Worm (Caenorhabditis elegans) whole organism, L1 larva: ENCODE data around the gene exc-15.

Source experiments
- C34B4.2 ChIP-seq: sonication (generic microtip); optimal IDR thresholded peaks from 2 replicates; lab custom pipeline; 2017; ENCODE audit warnings: mild to moderate bottlenecking, missing genetic modification characterization, missing compliant biosample characterization
- F16B12.6 ChIP-seq: fragments of 150-350 bp; optimal IDR thresholded peaks from 2 replicates; lab custom pipeline; 2014; ENCODE audit warnings: missing biosample characterization, missing genetic modification characterization
- aha-1 ChIP-seq: fragments of 150-350 bp; optimal IDR thresholded peaks from 2 replicates; lab custom pipeline; 2014; ENCODE audit warnings: missing biosample characterization, missing genetic modification characterization
- aly-2 ChIP-seq: fragments of 150-350 bp; optimal IDR thresholded peaks from 2 replicates; lab custom pipeline; 2014; ENCODE audit warnings: missing biosample characterization, missing genetic modification characterization
- blmp-1 ChIP-seq: fragments of 150-350 bp; optimal IDR thresholded peaks from 2 replicates; lab custom pipeline; 2014; ENCODE audit warnings: missing biosample characterization, missing genetic modification characterization
- ceh-63 ChIP-seq: fragments of 200-800 bp; sonication (Bioruptor generic); optimal IDR thresholded peaks from 2 replicates; lab custom pipeline; 2018; ENCODE audit warnings: mild to moderate bottlenecking, missing genetic modification characterization, missing compliant biosample characterization
- ceh-8 ChIP-seq: fragments of 200-800 bp; sonication (Bioruptor generic); optimal IDR thresholded peaks from 2 replicates; lab custom pipeline; 2018; ENCODE audit warnings: mild to moderate bottlenecking, missing genetic modification characterization, moderate library complexity, missing compliant biosample characterization
- ceh-82 ChIP-seq, 3 experiments: fragments of 150-350 bp in 1 of 3; sonication (generic microtip) in 2 of 3; optimal IDR thresholded peaks; 2 replicates each; lab custom pipeline; 2014 to 2017; ENCODE audit warnings: missing biosample characterization in 3 of 3, missing genetic modification characterization in 3 of 3
- ceh-88 ChIP-seq: fragments of 200-800 bp; sonication (Bioruptor generic); IDR thresholded peaks from 2 replicates; pipeline ENCODE4 v1.3.6; 2022; ENCODE audit warnings: missing genetic modification characterization, missing compliant biosample characterization
- dsc-1 ChIP-seq: sonication (generic microtip); optimal IDR thresholded peaks from 2 replicates; lab custom pipeline; 2016; ENCODE audit warnings: mild to moderate bottlenecking, missing genetic modification characterization, missing compliant biosample characterization
- efl-1 ChIP-seq, 4 experiments: fragments of 150-350 bp; optimal IDR thresholded peaks in 3 of 4; peaks in 1 of 4; 1 replicate in 1 of 4; 2 replicates in 3 of 4; lab custom pipeline; 2014; ENCODE audit warnings: missing biosample characterization in 2 of 4, missing genetic modification characterization in 2 of 4, missing genetic modification reagents in 2 of 4
- elt-2 ChIP-seq: sonication (generic microtip); optimal IDR thresholded peaks from 2 replicates; lab custom pipeline; 2016; ENCODE audit warnings: missing genetic modification characterization, mild to moderate bottlenecking, inconsistent platforms, missing compliant biosample characterization, missing genetic modification reagents
- elt-3 ChIP-seq, 6 experiments: fragments of 150-350 bp in 1 of 6; sonication (generic microtip); optimal IDR thresholded peaks; 2 replicates each; lab custom pipeline; 2017 to 2018; ENCODE audit warnings: missing biosample characterization in 6 of 6, missing genetic modification characterization in 6 of 6, inconsistent platforms in 1 of 6
- fkh-10 ChIP-seq: sonication (generic microtip); optimal IDR thresholded peaks from 2 replicates; lab custom pipeline; 2017; ENCODE audit warnings: missing biosample characterization, missing genetic modification reagents, missing genetic modification characterization
- hlh-4 ChIP-seq: sonication (generic microtip); optimal IDR thresholded peaks from 2 replicates; lab custom pipeline; 2016; ENCODE audit warnings: mild to moderate bottlenecking, missing genetic modification characterization, missing compliant biosample characterization
- irx-1 ChIP-seq: sonication (generic microtip); optimal IDR thresholded peaks from 2 replicates; lab custom pipeline; 2016; ENCODE audit warnings: missing genetic modification characterization, missing compliant biosample characterization
- isw-1 ChIP-seq: fragments of 200-800 bp; sonication (Bioruptor generic); IDR thresholded peaks from 2 replicates; pipeline ENCODE4 v1.3.6; 2022; ENCODE audit warnings: missing genetic modification characterization, missing compliant biosample characterization
- lin-13 ChIP-seq: fragments of 150-350 bp; optimal IDR thresholded peaks from 2 replicates; lab custom pipeline; 2014; ENCODE audit warnings: missing biosample characterization, missing genetic modification reagents, missing genetic modification characterization
- lin-14 ChIP-seq: fragments of 200-800 bp; sonication (Bioruptor generic); optimal IDR thresholded peaks from 2 replicates; lab custom pipeline; 2018; ENCODE audit warnings: mild to moderate bottlenecking, missing genetic modification characterization, moderate library complexity, missing compliant biosample characterization
- lin-35 ChIP-seq, 2 experiments: fragments of 150-350 bp; optimal IDR thresholded peaks; 2 replicates each; lab custom pipeline; 2014; ENCODE audit warnings: missing biosample characterization in 2 of 2, missing genetic modification characterization in 2 of 2, missing genetic modification reagents in 2 of 2
- lin-39 ChIP-seq: fragments of 150-350 bp; optimal IDR thresholded peaks from 2 replicates; lab custom pipeline; 2014; ENCODE audit warnings: missing biosample characterization, missing genetic modification reagents, missing genetic modification characterization
- lsy-2 ChIP-seq, 2 experiments: fragments of 150-350 bp; optimal IDR thresholded peaks; 2 replicates each; lab custom pipeline; 2014; ENCODE audit warnings: missing biosample characterization in 2 of 2, missing genetic modification characterization in 2 of 2
- mdl-1 ChIP-seq, 2 experiments: fragments of 150-350 bp; optimal IDR thresholded peaks; 2 replicates each; lab custom pipeline; 2014 to 2017; ENCODE audit warnings: missing biosample characterization in 2 of 2, missing genetic modification characterization in 2 of 2, inconsistent platforms in 1 of 2
- mep-1 ChIP-seq: fragments of 150-350 bp; optimal IDR thresholded peaks from 2 replicates; lab custom pipeline; 2014; ENCODE audit warnings: missing biosample characterization, missing genetic modification characterization
- nhr-11 ChIP-seq: fragments of 150-350 bp; optimal IDR thresholded peaks from 2 replicates; lab custom pipeline; 2014; ENCODE audit warnings: missing biosample characterization, missing genetic modification characterization
- nhr-20 ChIP-seq: sonication (generic microtip); optimal IDR thresholded peaks from 2 replicates; lab custom pipeline; 2016; ENCODE audit warnings: mild to moderate bottlenecking, missing genetic modification characterization, missing compliant biosample characterization
- nhr-28 ChIP-seq: fragments of 150-350 bp; optimal IDR thresholded peaks from 2 replicates; lab custom pipeline; 2014; ENCODE audit warnings: missing biosample characterization, missing genetic modification characterization
- nhr-71 ChIP-seq: sonication (generic microtip); optimal IDR thresholded peaks from 2 replicates; lab custom pipeline; 2016; ENCODE audit warnings: mild to moderate bottlenecking, missing genetic modification characterization, moderate library complexity, missing compliant biosample characterization
- nhr-77 ChIP-seq: fragments of 150-350 bp; optimal IDR thresholded peaks from 2 replicates; lab custom pipeline; 2014; ENCODE audit warnings: missing biosample characterization, missing genetic modification characterization
- nhr-85 ChIP-seq: sonication (generic microtip); peaks from one replicate; lab custom pipeline; 2016; ENCODE audit warnings: missing genetic modification characterization, inconsistent platforms, missing compliant biosample characterization
- nhr-90 ChIP-seq: sonication (generic microtip); optimal IDR thresholded peaks from 2 replicates; lab custom pipeline; 2016; ENCODE audit warnings: mild to moderate bottlenecking, missing genetic modification characterization, missing compliant biosample characterization; ENCODE audit not compliant: poor library complexity
- rnt-1 ChIP-seq: sonication (generic microtip); optimal IDR thresholded peaks from 2 replicates; lab custom pipeline; 2016; ENCODE audit warnings: mild to moderate bottlenecking, missing genetic modification characterization, moderate library complexity, missing compliant biosample characterization
- skn-1 ChIP-seq: fragments of 150-350 bp; optimal IDR thresholded peaks from 2 replicates; lab custom pipeline; 2014; ENCODE audit warnings: missing biosample characterization, missing genetic modification characterization
- snpc-4 ChIP-seq: fragments of 150-350 bp; optimal IDR thresholded peaks from 2 replicates; lab custom pipeline; 2014; ENCODE audit warnings: missing biosample characterization, missing genetic modification characterization
- snu-23 ChIP-seq: sonication (generic microtip); optimal IDR thresholded peaks from 2 replicates; lab custom pipeline; 2016; ENCODE audit warnings: missing genetic modification characterization, missing compliant biosample characterization
- sox-4 ChIP-seq: sonication (generic microtip); optimal IDR thresholded peaks from 2 replicates; lab custom pipeline; 2016; ENCODE audit warnings: missing genetic modification characterization, missing compliant biosample characterization
- sptf-1 ChIP-seq: fragments of 150-350 bp; optimal IDR thresholded peaks from 2 replicates; lab custom pipeline; 2014; ENCODE audit warnings: missing biosample characterization, missing genetic modification characterization
- unc-86 ChIP-seq: sonication (generic microtip); optimal IDR thresholded peaks from 2 replicates; lab custom pipeline; 2016; ENCODE audit warnings: missing genetic modification characterization, missing compliant biosample characterization
- unc-98 ChIP-seq: fragments of 200-800 bp; sonication (Bioruptor generic); IDR thresholded peaks from 2 replicates; pipeline ENCODE4 v1.3.6; 2022; ENCODE audit warnings: missing genetic modification characterization, missing compliant biosample characterization
- ztf-11 ChIP-seq, 2 experiments: sonication (generic microtip); optimal IDR thresholded peaks; 2 replicates each; lab custom pipeline; 2016 to 2017; ENCODE audit warnings: missing genetic modification characterization in 2 of 2, missing biosample characterization in 1 of 2, missing compliant biosample characterization in 1 of 2

Gene exc-15

DNA sequence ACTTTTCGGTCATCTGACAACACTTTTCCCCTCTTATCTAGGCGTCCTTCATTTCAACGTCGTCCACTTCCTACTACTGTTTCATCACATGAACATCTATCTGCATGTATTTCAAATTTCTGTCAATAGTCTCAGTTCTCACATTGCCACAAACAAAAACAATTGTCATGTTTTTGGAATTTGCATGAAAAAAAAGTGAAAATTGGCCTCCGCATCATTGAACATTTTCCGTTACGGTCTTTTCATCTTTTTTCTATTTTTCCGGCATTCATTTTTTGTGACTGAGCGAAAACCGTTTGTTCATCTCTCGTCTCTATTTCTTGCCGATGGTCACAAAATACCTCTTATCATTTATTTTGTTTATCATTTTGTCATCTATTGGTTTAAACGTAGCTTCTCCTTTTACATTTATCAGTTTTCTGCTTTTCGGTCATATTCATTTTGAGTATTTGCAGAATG lies at the start of gene exc-15:
Gene exc-15, plus strand, starts transcription at position 411 of the 459 bp plus-strand sequence.
- TF ChIP-seq ceh-82 (tag; optimal IDR thresholded peaks at IDR 0.05; lab: Kevin White, UChicago): no peak
- no peak for TF ChIP-seq sox-4 (tag; lab: Kevin White, UChicago)
- TF ChIP-seq nhr-20 (tag; lab: Kevin White, UChicago): peak; percentile 63
- no peak for TF ChIP-seq efl-1 (optimal IDR thresholded peaks at IDR 0.05; lab: Kevin White, UChicago)
- peak in 1 of 2 experiments; percentile 37 for TF ChIP-seq efl-1 (GFP tag; optimal IDR thresholded peaks at IDR 0.05 in 1 of 2; lab: Kevin White, UChicago)
- TF ChIP-seq hlh-4 (tag; lab: Kevin White, UChicago): no peak
- TF ChIP-seq unc-86 (tag; lab: Kevin White, UChicago): no peak
- TF ChIP-seq mep-1: peak; percentile 19
- TF ChIP-seq blmp-1 (tag; lab: Kevin White, UChicago): peak; percentile 73
- peak; percentile 76 for TF ChIP-seq nhr-85 (tag; lab: Kevin White, UChicago)
- TF ChIP-seq lin-35 (GFP tag; optimal IDR thresholded peaks at IDR 0.05; lab: Kevin White, UChicago): peak in 1 of 2 experiments; percentile 51
- TF ChIP-seq aha-1 (tag; lab: Kevin White, UChicago): no peak
- peak; percentile 4 for TF ChIP-seq nhr-90 (tag; lab: Kevin White, UChicago)
- TF ChIP-seq snu-23 (GFP tag; lab: Kevin White, UChicago): peak; percentile 63
- peak in 1 of 6 experiments; percentile 58 for TF ChIP-seq elt-3 (tag; optimal IDR thresholded peaks at IDR 0.05; lab: Kevin White, UChicago)
- TF ChIP-seq skn-1: peak; percentile 23
- TF ChIP-seq lin-14 (GFP tag; lab: Kevin White, UChicago): peak; percentile 72
- TF ChIP-seq nhr-71: peak; percentile 40
- peak; percentile 68 for TF ChIP-seq elt-2
- TF ChIP-seq lsy-2 (tag; optimal IDR thresholded peaks at IDR 0.05; lab: Kevin White, UChicago): peak in 1 of 2 experiments; percentile 25

DNA sequence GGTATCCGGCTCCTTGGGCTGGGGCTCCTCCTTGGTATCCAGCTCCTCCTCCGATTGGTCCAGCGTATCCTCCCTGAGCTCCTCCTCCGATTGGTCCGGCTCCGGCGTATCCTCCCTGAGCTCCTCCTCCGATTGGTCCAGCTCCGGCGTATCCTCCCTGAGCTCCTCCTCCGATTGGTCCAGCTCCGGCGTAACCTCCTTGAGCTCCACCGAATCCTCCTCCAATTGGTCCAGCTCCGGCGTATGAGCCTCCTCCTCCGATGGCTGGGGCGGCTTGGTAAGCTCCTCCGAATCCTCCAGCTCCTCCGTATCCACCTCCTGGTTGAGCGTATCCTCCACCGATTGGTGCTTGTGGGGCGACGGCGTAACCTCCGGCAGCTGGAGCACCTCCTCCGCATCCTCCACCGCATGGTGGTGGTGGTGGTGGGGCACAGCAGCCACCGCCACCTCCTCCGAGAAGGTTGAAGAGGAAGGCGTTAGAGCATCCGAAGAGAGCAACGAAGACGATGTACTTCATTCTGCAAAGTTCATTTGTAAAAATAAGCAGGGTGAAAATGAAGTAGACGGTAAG lies 47.8 kb upstream of the exc-15 start, which contains the start of gene Y47D7A.13:
Gene Y47D7A.13, minus strand, starts transcription at position 517 of the 571 bp plus-strand sequence.
- TF ChIP-seq sptf-1 (no peak), lin-39 (tag; lab: Kevin White, UChicago) (no peak), ceh-8 (GFP tag; lab: Kevin White, UChicago) (peak; percentile 52), snpc-4 (tag; lab: Kevin White, UChicago) (no peak), ceh-88 (GFP tag; lab: Robert Waterston, UW) (no peak)

DNA sequence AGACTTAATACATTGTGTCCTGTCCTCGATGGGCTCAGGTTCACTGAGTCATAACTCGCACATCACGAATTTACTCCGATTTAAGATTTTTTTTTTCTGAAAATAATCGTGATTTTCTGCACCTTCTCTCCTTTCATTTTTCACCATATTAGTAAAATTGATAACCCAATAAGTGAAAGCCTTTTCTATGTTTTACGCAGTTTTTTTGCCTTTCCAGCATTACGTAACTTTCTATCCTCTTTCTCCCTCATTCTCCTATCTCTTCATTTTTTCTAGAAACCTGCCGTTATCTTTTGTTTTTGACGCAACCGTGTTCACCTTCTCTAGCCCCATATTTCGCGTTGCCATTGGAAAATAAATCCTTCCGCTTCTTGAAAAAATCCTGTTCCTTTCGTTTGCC lies 46.0 kb upstream of the exc-15 start:
- TF ChIP-seq C34B4.2 (tag; lab: Kevin White, UChicago): no peak
- TF ChIP-seq blmp-1 (tag; lab: Kevin White, UChicago): peak; percentile 59

DNA sequence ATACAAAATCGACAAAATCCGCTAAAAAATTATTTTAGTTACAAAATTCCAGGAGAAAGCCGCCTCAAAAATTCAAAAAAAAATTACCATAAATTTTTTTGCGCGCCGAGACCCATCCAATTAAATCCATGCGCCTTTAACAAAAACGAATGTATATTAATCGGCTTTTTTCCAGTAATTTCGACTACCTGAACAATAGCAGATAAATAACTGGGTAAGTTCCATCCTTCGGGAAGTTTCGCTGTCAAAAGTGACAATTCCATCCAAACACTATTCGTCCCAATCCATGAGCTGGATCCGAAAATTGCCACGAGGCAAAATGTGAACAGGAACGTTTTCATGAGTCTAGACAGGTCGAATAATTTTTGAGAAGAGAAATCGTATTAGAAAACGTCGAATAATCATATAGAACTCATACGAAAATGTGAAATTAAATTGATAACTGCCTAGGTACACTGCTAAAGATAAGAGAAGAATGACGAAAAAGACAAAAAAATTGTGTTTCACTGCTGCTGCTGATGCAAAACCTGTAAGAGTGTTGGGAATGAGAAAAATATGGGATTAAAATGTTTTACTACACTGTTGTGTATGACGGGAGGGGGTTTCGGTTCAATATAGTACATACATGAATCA lies 40.4 kb upstream of the exc-15 start, which contains the start of gene rft-1:
Gene rft-1, minus strand, starts transcription at position 475 of the 633 bp plus-strand sequence.
- TF ChIP-seq mdl-1 (tag; optimal IDR thresholded peaks at IDR 0.05; lab: Kevin White, UChicago): no peak
- no peak for TF ChIP-seq efl-1 (optimal IDR thresholded peaks at IDR 0.05; lab: Kevin White, UChicago)
- TF ChIP-seq efl-1 (GFP tag; optimal IDR thresholded peaks at IDR 0.05 in 1 of 2; lab: Kevin White, UChicago): peak in 1 of 2 experiments; percentile 88
- TF ChIP-seq nhr-20 (tag; lab: Kevin White, UChicago): peak; percentile 23
- TF ChIP-seq ceh-63 (GFP tag; lab: Kevin White, UChicago): no peak
- peak in 1 of 2 experiments; percentile 21 for TF ChIP-seq lin-35 (GFP tag; optimal IDR thresholded peaks at IDR 0.05; lab: Kevin White, UChicago)

DNA sequence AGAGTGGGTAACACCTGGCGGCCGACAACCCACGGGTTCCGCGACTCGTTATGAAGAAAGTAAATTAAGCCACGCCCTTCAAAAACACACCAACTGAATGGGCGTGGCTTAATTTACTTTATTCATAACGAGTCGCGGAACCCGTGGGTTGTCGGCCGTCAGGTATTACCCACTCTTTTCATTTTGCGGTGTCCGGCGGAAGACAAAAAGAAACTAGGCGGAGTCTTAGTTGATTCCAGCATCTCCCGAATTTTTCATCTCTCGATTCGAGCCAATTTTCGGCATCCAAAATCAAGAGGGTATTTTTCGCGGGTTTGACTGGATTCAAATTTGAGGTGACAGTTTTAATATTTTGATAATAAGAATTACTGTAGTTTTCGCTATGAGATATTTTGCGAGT lies 35.6 kb upstream of the exc-15 start:
- TF ChIP-seq dsc-1 (tag; lab: Kevin White, UChicago) (no peak), fkh-10 (GFP tag; lab: Kevin White, UChicago) (no peak), nhr-28 (tag; lab: Kevin White, UChicago) (no peak), lin-13 (GFP tag; lab: Kevin White, UChicago) (no peak), ztf-11 (tag; optimal IDR thresholded peaks at IDR 0.05; lab: Kevin White, UChicago) (no peak), F16B12.6 (tag; lab: Kevin White, UChicago) (no peak), nhr-77 (no peak), skn-1 (no peak), unc-98 (no peak), aly-2 (tag; lab: Kevin White, UChicago) (no peak), irx-1 (tag; lab: Kevin White, UChicago) (no peak), nhr-11 (tag; lab: Kevin White, UChicago) (no peak), isw-1 (GFP tag; lab: Robert Waterston, UW) (no peak), rnt-1 (tag; lab: Kevin White, UChicago) (no peak)
